Fruit fly (Drosophila melanogaster) whole organism, pupa: ENCODE data around the gene sud1.

Experiments
- CG10348 ChIP-seq: fragments of 200-800 bp; sonication (Bioruptor generic); IDR thresholded peaks from 2 replicates; pipeline ENCODE4 v1.3.6; 2022; ENCODE audit warnings: missing biosample characterization, missing genetic modification characterization
- CG12605 ChIP-seq: fragments of 200-800 bp; sonication (Bioruptor generic); IDR thresholded peaks from 2 replicates; pipeline ENCODE4 v1.3.6; 2022; ENCODE audit warnings: missing biosample characterization, missing genetic modification characterization
- CG13204 ChIP-seq: fragments of 200-800 bp; sonication (Bioruptor generic); optimal IDR thresholded peaks from 2 replicates; lab custom pipeline; 2018; ENCODE audit warnings: missing biosample characterization, mild to moderate bottlenecking, missing genetic modification characterization, moderate library complexity
- CG14655 ChIP-seq: fragments of 200-800 bp; sonication (Bioruptor generic); optimal IDR thresholded peaks from 3 replicates; lab custom pipeline; 2017; ENCODE audit warnings: mild to moderate bottlenecking, missing biosample characterization, missing genetic modification reagents, missing genetic modification characterization
- CG15710 ChIP-seq: fragments of 200-800 bp; sonication (Bioruptor generic); optimal IDR thresholded peaks from 2 replicates; lab custom pipeline; 2018; ENCODE audit warnings: missing biosample characterization, mild to moderate bottlenecking, missing genetic modification characterization, moderate library complexity
- CG17806 ChIP-seq: fragments of 200-800 bp; sonication (Bioruptor generic); optimal IDR thresholded peaks from 2 replicates; lab custom pipeline; 2018; ENCODE audit warnings: missing biosample characterization, mild to moderate bottlenecking, missing genetic modification characterization, moderate library complexity
- CG32121 ChIP-seq: fragments of 200-800 bp; sonication (Bioruptor generic); IDR thresholded peaks from 2 replicates; pipeline ENCODE4 v1.3.6; 2022; ENCODE audit warnings: missing biosample characterization, missing genetic modification characterization
- CG34367 ChIP-seq: fragments of 200-800 bp; sonication (Bioruptor generic); optimal IDR thresholded peaks from 2 replicates; lab custom pipeline; 2018; ENCODE audit warnings: missing biosample characterization, mild to moderate bottlenecking, missing genetic modification characterization
- CG4496 ChIP-seq: fragments of 200-800 bp; sonication (Bioruptor generic); IDR thresholded peaks from 3 replicates; pipeline ENCODE4 v1.3.6; 2022; ENCODE audit warnings: missing biosample characterization, missing genetic modification characterization
- CG8159 ChIP-seq: fragments of 200-800 bp; sonication (Bioruptor generic); optimal IDR thresholded peaks from 3 replicates; lab custom pipeline; 2018; ENCODE audit warnings: missing biosample characterization, mild to moderate bottlenecking, missing genetic modification characterization, moderate library complexity
- CG8301 ChIP-seq: fragments of 200-800 bp; sonication (Bioruptor generic); optimal IDR thresholded peaks from 2 replicates; lab custom pipeline; 2018; ENCODE audit warnings: missing biosample characterization, mild to moderate bottlenecking, missing genetic modification characterization
- CG9948 ChIP-seq: fragments of 200-800 bp; sonication (Bioruptor generic); optimal IDR thresholded peaks from 2 replicates; lab custom pipeline; 2018; ENCODE audit warnings: missing biosample characterization, mild to moderate bottlenecking, missing genetic modification characterization, moderate library complexity
- D1 ChIP-seq: fragments of 200-800 bp; sonication (Bioruptor generic); optimal IDR thresholded peaks from 2 replicates; lab custom pipeline; 2018; ENCODE audit warnings: missing biosample characterization, mild to moderate bottlenecking, missing genetic modification characterization, moderate library complexity
- EcR ChIP-seq: fragments of 200-800 bp; sonication (Bioruptor generic); optimal IDR thresholded peaks from 3 replicates; lab custom pipeline; 2019; ENCODE audit warnings: missing biosample characterization, missing genetic modification characterization, mild to moderate bottlenecking, moderate library complexity, missing genetic modification reagents
- Ets98B ChIP-seq: fragments of 200-800 bp; sonication (Bioruptor generic); IDR thresholded peaks from 2 replicates; pipeline ENCODE4 v1.3.6; 2022; ENCODE audit warnings: missing biosample characterization, missing genetic modification characterization
- Pif1A ChIP-seq: fragments of 200-800 bp; sonication (Bioruptor generic); optimal IDR thresholded peaks from 3 replicates; lab custom pipeline; 2016; ENCODE audit warnings: missing biosample characterization, missing genetic modification characterization
- Pif1B ChIP-seq: fragments of 200-800 bp; sonication (Bioruptor generic); optimal IDR thresholded peaks from 3 replicates; lab custom pipeline; 2016; ENCODE audit warnings: missing biosample characterization, missing genetic modification characterization
- Snoo ChIP-seq: fragments of 200-800 bp; sonication (Bioruptor generic); optimal IDR thresholded peaks from 3 replicates; lab custom pipeline; 2017; ENCODE audit warnings: missing biosample characterization, mild to moderate bottlenecking, missing genetic modification characterization, inconsistent platforms
- fd96Ca ChIP-seq: fragments of 200-800 bp; sonication (Bioruptor generic); IDR thresholded peaks from 3 replicates; pipeline ENCODE4 v1.3.6; 2022; ENCODE audit warnings: missing biosample characterization, missing genetic modification characterization
- gl ChIP-seq: fragments of 200-800 bp; sonication (Bioruptor generic); optimal IDR thresholded peaks from 2 replicates; lab custom pipeline; 2018; ENCODE audit warnings: missing biosample characterization, mild to moderate bottlenecking, missing genetic modification characterization
- rn ChIP-seq: fragments of 200-800 bp; sonication (Bioruptor generic); IDR thresholded peaks from 2 replicates; pipeline ENCODE4 v1.3.6; 2022; ENCODE audit warnings: missing biosample characterization, missing genetic modification characterization

The sud1 gene

dm6 chr3R:24924916-24925315, 7.3 kb upstream of the sud1 start, which contains the start of gene Trf4-2:
Gene Trf4-2, plus strand, starts transcription at chr3R:24925216.
- TF ChIP-seq CG15710 (tag; lab: Kevin White, UChicago), result no peak
- TF ChIP-seq rn (GFP tag; lab: Robert Waterston, UW), result no peak
- TF ChIP-seq EcR (GFP tag; lab: Kevin White, UChicago), result no peak
- no peak for TF ChIP-seq Snoo (tag; lab: Kevin White, UChicago)
- no peak for TF ChIP-seq CG17806 (tag; lab: Kevin White, UChicago)
- no peak for TF ChIP-seq fd96Ca (GFP tag; lab: Robert Waterston, UW)
- no peak for TF ChIP-seq gl
- no peak for TF ChIP-seq CG10348 (GFP tag; lab: Robert Waterston, UW)
- TF ChIP-seq CG8301, result no peak

dm6 chr3R:24922270-24922669, 4.6 kb upstream of the sud1 start, which contains the start of gene Mink:
Gene Mink, plus strand, starts transcription at chr3R:24922473.
- TF ChIP-seq EcR (GFP tag; lab: Kevin White, UChicago) (no peak), fd96Ca (GFP tag; lab: Robert Waterston, UW) (no peak), gl (no peak), CG4496 (GFP tag; lab: Robert Waterston, UW) (no peak), CG32121 (GFP tag; lab: Robert Waterston, UW) (no peak), D1 (tag; lab: Kevin White, UChicago) (no peak), CG17806 (tag; lab: Kevin White, UChicago) (no peak), CG34367 (tag; lab: Kevin White, UChicago) (no peak), CG15710 (tag; lab: Kevin White, UChicago) (no peak), rn (GFP tag; lab: Robert Waterston, UW) (no peak)

DNA sequence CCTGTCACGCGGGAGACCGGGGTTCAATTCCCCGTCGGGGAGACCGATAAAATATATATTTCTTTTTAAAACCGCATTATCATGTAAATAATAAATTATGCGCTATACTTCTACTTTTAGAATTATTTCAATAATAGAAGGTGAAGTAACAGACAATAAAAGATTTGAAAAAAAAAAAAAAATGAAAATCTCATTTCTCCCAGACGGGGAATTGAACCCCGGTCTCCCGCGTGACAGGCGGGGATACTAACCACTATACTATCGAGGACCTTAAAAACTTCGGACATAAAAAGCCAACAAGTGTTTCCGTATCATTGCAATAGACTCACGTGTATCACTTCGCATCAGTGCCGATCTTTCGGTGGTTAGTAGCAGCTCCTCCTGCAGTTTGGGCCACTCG, 2.8 kb downstream of the sud1 start:
- TF ChIP-seq CG4496 (GFP tag; lab: Robert Waterston, UW) (no peak), Pif1B (GFP tag; lab: Kevin White, UChicago) (no peak), CG8159 (no peak), fd96Ca (GFP tag; lab: Robert Waterston, UW) (no peak), CG34367 (tag; lab: Kevin White, UChicago) (no peak), Snoo (tag; lab: Kevin White, UChicago) (no peak), CG17806 (tag; lab: Kevin White, UChicago) (no peak), CG14655 (no peak), EcR (GFP tag; lab: Kevin White, UChicago) (no peak), CG8301 (no peak), CG12605 (GFP tag; lab: Robert Waterston, UW) (no peak), Ets98B (GFP tag; lab: Robert Waterston, UW) (no peak), CG10348 (GFP tag; lab: Robert Waterston, UW) (no peak), CG32121 (GFP tag; lab: Robert Waterston, UW) (no peak)

DNA sequence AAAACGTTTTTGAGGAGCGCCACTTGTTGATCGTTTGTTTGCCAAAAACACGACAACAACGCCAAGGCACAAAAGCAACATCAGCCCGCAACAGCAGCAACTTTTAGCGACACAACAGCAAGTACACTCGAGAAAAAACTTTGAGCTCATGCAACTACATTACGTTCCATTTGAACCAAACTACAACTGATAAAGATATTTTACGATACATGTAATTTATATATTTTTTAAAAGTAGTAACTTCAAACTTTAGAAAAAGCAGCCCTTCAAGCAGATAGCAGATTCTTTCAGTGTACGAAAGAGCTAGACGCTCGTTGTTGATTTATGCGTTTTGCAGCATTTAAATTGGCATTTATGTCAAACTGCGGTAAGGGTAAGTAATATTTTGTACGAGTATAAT, 7.6 kb downstream of the sud1 start:
- peak; percentile 65 for TF ChIP-seq rn (GFP tag; lab: Robert Waterston, UW)
- peak; percentile 54; the same call in 1 of the 2 replicates for TF ChIP-seq CG12605 (GFP tag; lab: Robert Waterston, UW)
- no peak for TF ChIP-seq Snoo (tag; lab: Kevin White, UChicago)
- TF ChIP-seq CG9948 (tag; lab: Kevin White, UChicago), result no peak
- TF ChIP-seq Pif1B (GFP tag; lab: Kevin White, UChicago), result peak; percentile 50
- no peak for TF ChIP-seq Pif1A (GFP tag; lab: Kevin White, UChicago)
- TF ChIP-seq CG8301, result peak; percentile 66
- peak; percentile 86 for TF ChIP-seq CG4496 (GFP tag; lab: Robert Waterston, UW)
- TF ChIP-seq Ets98B (GFP tag; lab: Robert Waterston, UW), result peak; percentile 86
- TF ChIP-seq CG17806 (tag; lab: Kevin White, UChicago), result peak; percentile 41
- TF ChIP-seq CG34367 (tag; lab: Kevin White, UChicago), result peak; percentile 2
- TF ChIP-seq CG8159, result peak; percentile 39
- TF ChIP-seq CG15710 (tag; lab: Kevin White, UChicago), result peak; percentile 23
- TF ChIP-seq fd96Ca (GFP tag; lab: Robert Waterston, UW), result peak; percentile 77; the same call in 2 of the 3 replicates
- TF ChIP-seq CG32121 (GFP tag; lab: Robert Waterston, UW), result peak; percentile 87
- TF ChIP-seq, all 21 proteins: peak for 12

- TF ChIP-seq Ets98B (GFP tag; lab: Robert Waterston, UW) (peak; percentile 66), CG14655 (peak; percentile 28), CG10348 (GFP tag; lab: Robert Waterston, UW) (no peak), fd96Ca (GFP tag; lab: Robert Waterston, UW) (0 out of 3 replicates have a peak, but pooled peaks have one; percentile 34), rn (GFP tag; lab: Robert Waterston, UW) (no peak), CG8301 (peak; percentile 38), CG32121 (GFP tag; lab: Robert Waterston, UW) (peak; percentile 68)
Observed at dm6 chr3R:24908034-24908433, 9.6 kb downstream of the sud1 start.

- TF ChIP-seq CG4496 (GFP tag; lab: Robert Waterston, UW) (peak; percentile 55; the same call in 1 of the 3 replicates), fd96Ca (GFP tag; lab: Robert Waterston, UW) (0 out of 3 replicates have a peak, but pooled peaks have one; percentile 30), Pif1B (GFP tag; lab: Kevin White, UChicago) (no peak), CG12605 (GFP tag; lab: Robert Waterston, UW) (peak; percentile 45; the same call in 1 of the 2 replicates), CG8301 (peak; percentile 9), CG13204 (GFP tag; lab: Kevin White, UChicago) (no peak), CG17806 (tag; lab: Kevin White, UChicago) (no peak), Snoo (tag; lab: Kevin White, UChicago) (no peak), CG32121 (GFP tag; lab: Robert Waterston, UW) (peak; percentile 64), Ets98B (GFP tag; lab: Robert Waterston, UW) (peak; percentile 25; the same call in 1 of the 2 replicates)
Observed at dm6 chr3R:24906648-24907047, 11.0 kb downstream of the sud1 start.
